Fruit fly (Drosophila melanogaster) whole organism, larva: ENCODE data around the gene CG7255.

Experiments used
- noc ChIP-seq: fragments of 200-800 bp; sonication (Bioruptor generic); optimal IDR thresholded peaks from 3 replicates; lab custom pipeline; 2019; ENCODE audit warnings: missing biosample characterization, mild to moderate bottlenecking, missing genetic modification characterization, moderate library complexity

CG7255 gene

DNA sequence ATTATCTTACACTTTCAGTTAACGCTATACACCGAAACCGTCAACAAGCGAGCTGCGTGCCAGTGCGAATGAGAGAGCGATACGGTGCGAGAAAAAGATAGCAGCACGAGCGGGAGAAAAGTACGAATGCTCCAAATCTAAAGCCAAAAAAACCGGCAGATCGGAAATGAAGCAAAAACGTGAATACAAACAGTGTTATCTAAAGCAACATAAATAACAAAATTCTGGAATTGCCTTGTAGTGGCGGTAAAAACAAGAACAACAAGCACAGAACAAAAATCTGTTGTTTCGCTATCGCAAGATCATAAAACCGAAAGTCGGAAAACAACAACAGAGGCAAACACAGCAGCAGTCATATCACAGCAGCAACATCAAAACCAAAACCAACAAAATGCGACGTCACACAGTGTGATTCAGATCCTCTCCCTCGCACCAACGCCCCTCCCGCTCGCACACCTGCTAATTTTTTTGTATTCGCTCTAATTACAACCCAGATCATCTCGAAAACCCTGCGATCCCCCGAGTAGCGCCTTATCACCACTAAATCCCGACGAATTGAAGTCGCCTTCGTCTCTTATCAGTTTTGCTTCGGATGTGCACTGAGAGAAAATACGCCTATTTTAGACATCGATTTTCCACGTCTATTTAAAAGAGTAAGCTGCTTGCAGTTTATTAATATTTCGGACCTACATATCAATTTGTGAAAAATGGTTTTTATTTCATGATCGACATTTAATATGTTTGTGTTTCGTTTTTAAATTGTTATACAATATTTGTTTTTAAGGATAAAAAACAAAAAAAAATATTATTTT, at the start of gene CG7255:
Gene CG7255, plus strand, starts transcription at position 32 of the 812 bp plus-strand sequence.
- peak; percentile 55 for TF ChIP-seq noc (tag; lab: Kevin White, UChicago)

DNA sequence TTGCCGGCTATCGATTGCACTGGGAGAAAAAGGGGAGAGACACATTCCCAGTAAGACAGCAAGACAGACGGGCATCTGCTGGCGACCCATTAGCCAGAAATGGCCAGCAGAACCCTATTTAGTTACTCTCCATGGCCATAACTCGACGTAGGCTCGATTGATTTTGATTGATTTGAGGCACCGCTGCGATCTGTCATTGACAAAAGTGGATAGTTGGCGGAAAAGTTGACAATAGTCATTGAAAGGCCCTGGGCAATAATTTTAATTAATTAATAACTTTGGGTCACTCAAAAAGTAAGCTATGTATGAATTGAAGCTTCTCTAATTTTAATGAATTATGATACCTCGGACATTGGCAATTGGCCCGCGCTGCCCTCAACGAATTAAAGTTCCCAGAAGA, 46.9 kb upstream of the CG7255 start:
- TF ChIP-seq noc (tag; lab: Kevin White, UChicago), result no peak

DNA sequence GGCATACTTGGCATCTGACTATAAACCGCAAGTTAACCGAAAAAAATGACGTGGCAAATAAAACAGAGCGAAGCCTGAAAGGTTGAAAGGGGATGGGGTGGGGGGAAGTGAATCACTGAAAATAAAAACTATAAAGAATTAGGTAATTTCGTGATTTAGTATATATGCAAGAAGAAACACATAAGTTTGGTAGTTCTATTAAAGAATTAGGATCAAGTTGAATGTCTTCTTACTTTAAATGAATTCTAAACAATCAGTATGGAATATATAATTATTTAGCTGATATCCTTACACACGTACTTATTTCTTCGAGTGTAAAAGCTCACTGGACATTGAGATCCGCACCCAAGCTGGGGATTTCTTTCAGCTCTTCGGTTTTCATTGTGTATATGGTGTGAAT, 45.7 kb upstream of the CG7255 start:
- no peak for TF ChIP-seq noc (tag; lab: Kevin White, UChicago)

DNA sequence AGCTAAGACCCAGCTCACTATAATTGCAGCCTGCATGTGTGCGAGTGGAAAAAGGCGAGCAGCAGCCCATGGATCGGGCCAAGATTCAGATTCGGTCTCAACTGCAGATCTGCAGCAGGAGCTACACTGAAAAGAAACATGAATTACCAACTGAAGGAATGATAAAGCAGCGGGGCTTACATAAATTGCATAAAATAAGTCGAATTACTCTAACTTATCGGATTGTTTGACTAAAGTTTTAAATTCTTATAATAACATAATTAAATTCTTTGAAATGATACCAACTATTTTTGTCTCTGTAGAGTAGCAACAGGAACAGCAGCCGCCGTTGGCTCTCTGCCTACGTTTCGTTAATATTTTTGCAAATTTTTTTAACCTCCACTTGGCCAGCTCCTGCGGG, 43.5 kb upstream of the CG7255 start:
- no peak for TF ChIP-seq noc (tag; lab: Kevin White, UChicago)

DNA sequence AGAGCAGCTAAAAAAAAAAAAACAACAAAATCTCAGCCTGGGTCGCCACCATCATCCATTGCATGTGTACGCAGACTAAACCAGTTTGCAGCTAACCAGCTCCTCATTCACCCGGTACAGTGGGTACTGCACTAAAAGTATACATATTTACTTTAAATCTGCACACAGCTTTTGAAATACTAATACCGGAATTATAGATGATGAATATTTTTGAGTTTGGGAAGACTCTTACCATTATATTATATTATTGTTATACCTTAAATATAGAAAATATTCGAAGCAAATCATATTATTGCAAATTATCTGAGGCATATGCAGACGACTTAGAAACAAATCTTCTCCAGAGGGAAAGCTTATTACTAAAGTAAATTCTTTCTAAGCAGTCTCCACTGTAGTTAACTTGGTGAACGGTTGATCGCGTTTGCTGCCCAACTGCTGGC, 43.0 kb upstream of the CG7255 start:
- TF ChIP-seq noc (tag; lab: Kevin White, UChicago), result no peak

DNA sequence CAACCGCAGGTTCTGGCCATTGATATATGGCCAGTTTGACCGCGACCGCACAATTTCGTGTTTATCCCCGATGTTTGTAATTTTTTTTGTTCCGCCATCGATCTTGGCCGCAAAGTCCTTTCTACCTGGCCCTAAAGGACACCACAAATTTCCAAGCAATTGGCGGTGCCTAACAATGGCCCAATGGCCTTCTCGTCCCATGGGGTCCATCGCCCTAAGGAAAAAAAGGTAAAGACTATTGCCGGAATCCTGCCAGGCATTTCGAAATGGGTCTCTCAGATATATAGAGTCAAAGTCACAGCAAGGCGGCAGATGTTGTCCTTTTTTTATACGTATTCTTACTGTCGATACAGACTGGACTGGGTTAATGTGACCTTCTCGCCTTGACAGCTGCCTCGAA, 42.0 kb upstream of the CG7255 start:
- TF ChIP-seq noc (tag; lab: Kevin White, UChicago), result no peak

DNA sequence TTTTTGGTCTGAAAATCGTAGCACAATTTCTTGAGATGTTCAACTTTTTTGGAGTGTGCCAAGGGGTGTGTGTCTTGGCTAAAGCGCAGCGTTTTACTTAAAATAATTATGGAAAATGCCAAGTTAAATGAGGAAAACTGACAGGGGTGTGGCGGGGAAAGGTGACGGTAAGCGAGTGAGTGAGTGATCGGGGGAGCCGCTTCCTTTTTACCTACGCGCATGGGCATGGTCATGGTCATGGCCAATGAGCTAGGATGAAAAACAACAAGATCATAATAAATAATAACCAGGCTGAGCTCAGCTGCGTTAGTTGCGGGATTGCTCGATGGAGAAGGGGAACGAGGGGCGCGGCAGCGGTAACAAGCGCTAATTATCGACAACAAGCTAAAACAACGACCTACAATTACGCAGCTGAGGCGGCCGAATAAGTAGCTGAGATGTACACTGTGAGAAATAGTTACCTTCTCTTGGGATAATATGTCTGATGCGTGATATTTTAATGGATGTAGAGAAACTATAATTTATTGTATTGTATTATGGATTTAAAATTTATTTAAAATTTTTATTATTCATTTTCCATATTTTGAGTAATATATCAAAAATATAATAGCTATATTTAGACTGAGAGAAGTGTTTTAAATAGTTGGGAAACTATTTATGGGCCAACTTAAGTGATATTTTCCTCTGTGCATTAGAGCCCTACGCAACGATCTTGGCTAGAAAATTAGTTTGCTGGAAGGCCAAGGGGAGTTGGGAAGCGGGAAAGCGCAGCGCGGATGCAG, 39.6 kb upstream of the CG7255 start:
- no peak for TF ChIP-seq noc (tag; lab: Kevin White, UChicago)

DNA sequence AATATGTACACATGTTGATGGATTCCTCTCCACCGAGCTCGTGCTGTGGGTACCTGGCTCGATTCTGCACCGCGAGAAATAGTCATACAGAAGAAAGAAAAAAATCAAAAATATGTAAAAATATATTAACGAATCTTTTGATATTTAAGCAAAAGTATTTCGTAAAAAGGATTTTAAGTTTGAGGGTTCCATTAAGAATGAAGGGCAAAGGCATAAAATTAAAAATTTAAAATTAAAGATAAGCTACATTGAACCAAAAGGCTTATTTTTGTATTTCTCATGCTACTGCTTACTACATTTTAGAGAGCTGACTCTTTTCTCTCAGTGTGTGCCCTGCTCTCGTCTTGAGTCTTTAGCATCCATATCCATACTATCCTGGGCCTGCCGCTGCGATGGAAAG, 37.4 kb upstream of the CG7255 start:
- TF ChIP-seq noc (tag; lab: Kevin White, UChicago), result no peak

DNA sequence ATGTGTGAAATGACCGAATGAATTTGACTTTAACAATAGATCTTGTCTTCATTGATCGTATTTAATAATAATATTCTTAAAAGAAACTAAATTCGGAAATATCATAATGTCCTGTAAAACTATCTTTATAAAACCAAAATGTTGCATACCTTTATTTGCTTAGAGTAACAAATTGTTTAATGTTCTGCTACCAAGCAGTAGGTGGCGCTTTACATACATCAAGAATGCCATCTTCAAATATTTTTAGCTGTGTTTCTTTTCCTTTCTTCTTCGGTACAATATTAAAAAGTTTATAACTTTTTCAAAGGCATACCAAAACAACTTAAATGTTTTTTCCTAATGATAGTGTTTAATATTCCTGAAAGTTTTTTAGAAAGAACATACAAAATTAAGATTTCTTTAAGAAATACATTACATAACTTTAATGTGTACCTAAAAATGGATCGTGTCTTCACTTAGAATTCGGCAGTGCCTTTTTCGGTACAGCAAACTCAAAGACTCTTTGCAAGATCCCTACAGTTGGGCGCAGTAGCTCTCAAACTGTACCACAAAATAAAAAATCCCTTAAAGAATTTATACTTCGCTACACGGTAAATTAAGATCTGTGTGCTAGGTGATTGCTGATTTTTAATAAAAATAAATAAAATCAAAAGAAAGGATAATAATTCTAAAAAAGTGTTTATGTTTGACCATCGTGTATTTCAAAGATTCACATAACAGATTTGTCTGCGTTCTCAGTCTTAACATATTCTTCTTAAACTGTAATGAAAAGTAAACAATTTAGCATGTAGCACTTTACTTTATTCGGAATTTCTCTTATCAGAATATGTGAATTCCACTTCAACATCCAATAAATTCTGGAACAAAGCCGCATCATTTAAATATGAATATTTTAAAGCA, 36.1 kb upstream of the CG7255 start:
- TF ChIP-seq noc (tag; lab: Kevin White, UChicago), result no peak

DNA sequence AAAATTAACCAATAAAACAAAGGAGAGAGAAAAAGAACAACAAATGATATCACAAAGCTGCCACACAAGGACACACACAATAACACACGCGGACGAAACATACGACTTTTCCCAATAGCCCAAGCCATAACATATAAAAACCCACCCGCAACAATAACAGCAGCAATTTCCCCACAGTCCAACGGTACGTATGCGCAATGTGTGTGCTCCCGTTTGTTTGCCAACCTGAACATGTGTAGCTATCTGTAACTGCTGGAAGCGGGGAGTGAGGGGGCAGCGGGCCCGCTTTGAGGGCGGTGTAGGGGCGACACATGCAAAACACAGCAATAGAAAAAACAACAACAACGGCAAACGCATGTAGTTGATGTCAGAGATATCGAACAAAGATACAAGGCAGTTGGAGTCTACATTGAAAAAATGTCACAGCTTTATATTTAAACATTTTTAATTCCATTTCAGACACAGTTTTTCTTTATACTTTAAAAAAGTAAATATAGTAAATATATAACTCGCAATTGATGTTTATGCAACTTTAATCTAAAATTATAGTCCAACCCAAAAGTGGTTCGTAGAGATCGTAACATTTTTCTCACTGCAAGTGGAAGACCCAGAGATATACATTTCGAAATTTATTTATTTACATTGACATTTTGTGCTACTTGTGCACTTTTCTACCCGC, 35.2 kb upstream of the CG7255 start:
- no peak for TF ChIP-seq noc (tag; lab: Kevin White, UChicago)

DNA sequence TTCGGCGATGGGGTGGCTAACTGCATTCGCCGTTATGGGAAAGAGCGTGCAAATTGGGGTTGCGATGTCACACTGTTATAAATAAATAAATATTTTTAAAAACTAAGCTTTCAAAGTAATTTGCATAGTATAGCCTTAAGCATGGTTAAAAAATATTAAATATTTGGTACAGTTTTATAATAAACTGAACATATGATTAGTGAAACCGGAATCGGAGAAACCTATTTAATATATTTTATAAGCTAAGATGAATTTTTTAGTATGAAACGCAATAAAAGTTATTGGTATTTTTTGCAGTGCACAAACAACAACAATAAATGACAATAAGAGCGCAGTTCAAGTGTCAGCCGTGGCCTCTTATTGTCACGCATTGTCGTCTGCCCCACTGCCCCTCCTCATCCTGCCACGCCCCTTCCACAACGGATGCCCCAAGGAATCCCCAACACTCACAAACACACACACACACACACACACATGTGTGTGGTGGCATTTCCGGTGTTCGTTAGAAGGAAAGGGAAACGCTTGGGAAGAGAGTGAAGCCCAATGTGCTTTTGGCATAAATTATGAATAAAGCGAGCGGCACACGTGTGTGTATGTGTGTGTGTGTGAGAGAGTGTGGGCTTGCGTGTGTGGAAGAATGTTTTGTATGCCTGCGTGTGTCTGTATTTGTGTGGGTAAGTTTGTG, 28.4 kb upstream of the CG7255 start:
- no peak for TF ChIP-seq noc (tag; lab: Kevin White, UChicago)

DNA sequence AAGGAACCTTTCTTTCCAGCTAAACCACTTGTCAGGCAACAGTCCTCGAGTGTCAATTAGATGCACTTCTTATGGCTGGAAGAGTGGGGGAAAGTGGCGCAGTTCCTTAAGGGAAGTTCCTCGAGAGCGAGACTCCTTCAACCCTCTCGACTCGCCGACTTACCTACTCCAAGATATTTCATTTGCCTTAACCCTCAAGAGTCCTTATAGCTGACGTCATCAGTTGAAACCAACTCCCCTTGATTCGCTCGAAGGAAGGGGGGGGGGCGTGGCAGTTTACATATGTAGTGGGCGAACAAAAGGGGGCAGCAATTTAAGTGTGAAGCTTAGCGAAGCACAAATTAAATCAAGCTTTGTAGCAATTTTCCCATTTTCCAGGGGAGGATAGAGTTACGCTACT, 23.0 kb upstream of the CG7255 start:
- TF ChIP-seq noc (tag; lab: Kevin White, UChicago), result no peak

DNA sequence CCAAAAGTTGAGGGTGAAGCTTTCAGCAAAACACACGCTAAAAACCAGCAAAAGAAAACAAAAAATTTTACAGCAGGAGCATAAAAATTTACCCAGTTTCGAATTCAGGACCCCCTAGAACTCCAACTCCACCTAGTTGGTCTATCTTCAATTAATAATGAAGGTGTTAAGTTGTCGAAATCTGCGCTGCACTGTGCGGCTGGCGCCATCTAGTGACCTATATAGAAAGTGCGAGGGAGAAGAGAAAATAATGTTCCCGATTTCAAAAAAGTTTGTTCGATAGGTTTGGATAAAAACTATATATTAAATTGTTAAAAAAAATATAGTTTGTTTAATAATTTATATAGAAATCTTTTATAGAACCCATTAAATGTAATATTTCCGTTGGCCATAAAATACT, 17.1 kb upstream of the CG7255 start:
- no peak for TF ChIP-seq noc (tag; lab: Kevin White, UChicago)

DNA sequence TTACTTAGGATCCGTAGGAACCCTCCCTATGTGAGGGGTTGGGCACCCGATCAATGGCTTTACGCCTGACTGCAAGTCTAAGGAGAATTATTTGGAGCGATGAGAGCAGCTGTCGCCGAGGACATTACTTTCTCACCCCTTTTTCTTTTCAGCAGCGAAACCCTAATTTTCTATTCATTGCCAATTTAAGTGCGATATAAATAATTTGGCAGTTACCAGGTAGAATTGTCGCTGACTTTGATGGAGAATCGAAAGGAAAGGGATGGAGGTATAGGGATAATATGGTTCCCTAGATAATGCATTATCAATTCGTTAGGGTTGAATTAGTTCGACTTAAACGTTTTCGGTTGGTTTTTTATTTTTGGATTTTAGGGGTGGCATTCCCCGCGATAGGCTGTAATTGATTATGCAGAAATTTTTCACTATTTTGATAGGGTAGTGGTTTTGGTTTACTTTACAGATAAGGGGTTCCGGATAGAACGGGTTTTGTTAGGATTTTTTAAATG, 14.7 kb upstream of the CG7255 start:
- TF ChIP-seq noc (tag; lab: Kevin White, UChicago), result no peak
